Worm (Caenorhabditis elegans) whole organism, L4/young adult: Measurements from ENCODE around the gene Y44A6D.3.

Experiments used
- W03F9.2 ChIP-seq: fragments of 150-350 bp; optimal IDR thresholded peaks from 2 replicates; lab custom pipeline; 2014; ENCODE audit warnings: missing biosample characterization, missing genetic modification characterization
- him-1 ChIP-seq: sonication (generic microtip); optimal IDR thresholded peaks from 2 replicates; lab custom pipeline; 2016; ENCODE audit warnings: missing genotype, missing genetic modification reagents, missing genetic modification characterization, missing compliant biosample characterization

DNA sequence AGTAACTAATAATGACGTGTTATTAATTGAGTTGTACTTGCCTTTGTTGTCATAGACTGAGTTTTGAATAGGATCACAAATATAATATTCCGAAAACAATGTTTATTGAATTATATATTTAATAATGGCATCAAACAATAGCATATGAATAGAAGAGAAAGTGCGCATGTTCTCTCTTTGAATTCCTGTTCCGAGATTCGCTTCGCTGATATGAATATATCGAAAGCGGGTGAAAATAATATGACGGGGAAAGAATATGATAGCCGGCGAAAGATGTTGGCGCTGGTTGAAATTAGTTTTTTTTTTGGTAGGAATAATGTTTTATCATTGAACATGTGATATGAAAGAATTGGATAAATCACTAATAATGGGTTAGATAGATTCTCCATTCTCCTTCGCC is 27.8 kb upstream of the Y44A6D.3 start, which contains the start of gene T03D8.6:
- no peak for TF ChIP-seq him-1 (tag; lab: Kevin White, UChicago)
- TF ChIP-seq W03F9.2: no peak
